Fruit fly (Drosophila melanogaster) whole organism, embryonic: ENCODE measurements around the gene CG9919.

Source experiments
- CG6813 ChIP-seq: fragments of 200-800 bp; sonication (Bioruptor generic); optimal IDR thresholded peaks from 2 replicates; lab custom pipeline; 2017; ENCODE audit warnings: missing biosample characterization, missing genetic modification characterization, mild to moderate bottlenecking, moderate library complexity, missing genetic modification reagents
- dimm ChIP-seq: fragments of 200-800 bp; sonication (Bioruptor generic); IDR thresholded peaks from 2 replicates; pipeline ENCODE4 v1.3.6; 2022; ENCODE audit warnings: missing biosample characterization, missing genetic modification characterization
- run ChIP-seq: fragments of 200-800 bp; sonication (Bioruptor generic); optimal IDR thresholded peaks from 3 replicates; lab custom pipeline; 2018; ENCODE audit warnings: missing biosample characterization, mild to moderate bottlenecking, missing genetic modification characterization

DNA sequence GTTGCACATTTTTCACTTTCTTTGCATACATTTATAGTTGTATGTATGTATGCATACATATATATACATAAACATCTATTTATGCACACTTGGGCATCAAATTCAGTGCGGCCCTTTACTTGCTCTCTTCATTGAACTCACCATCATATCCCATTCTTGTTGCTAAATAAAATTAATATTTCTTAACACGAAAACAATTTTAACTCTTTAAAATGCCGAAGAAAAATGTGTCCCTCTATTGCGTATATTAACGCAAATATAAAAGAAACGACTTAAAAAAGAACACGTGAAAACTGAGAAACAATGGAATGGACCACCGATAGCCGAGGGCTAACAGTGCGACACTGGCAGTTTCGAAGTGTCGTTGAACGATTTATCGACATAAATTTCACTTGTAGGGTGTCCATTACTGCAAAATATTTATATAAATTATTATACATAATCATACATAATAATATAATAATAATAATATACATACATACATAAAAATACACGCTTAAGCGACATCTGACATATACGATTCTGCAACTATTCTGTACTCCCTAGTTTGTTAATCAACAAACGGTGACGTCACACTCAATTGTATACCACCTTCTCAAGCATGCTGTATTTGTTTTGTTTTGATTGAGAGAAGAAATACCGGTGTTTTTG, 28.2 kb upstream of the CG9919 start, which contains the start of the genes U2af50 and PIG-Q:
- TF ChIP-seq dimm (GFP tag; lab: Robert Waterston, UW) (no peak), CG6813 (GFP tag; lab: Kevin White, UChicago) (no peak), run (tag; lab: Kevin White, UChicago) (peak; percentile 85)
